Worm (Caenorhabditis elegans): Measurements from ENCODE around the gene sup-35.

ce11 chrIII:11091651-11092278, 27.3 kb downstream of the sup-35 start:
- no peak for TF ChIP-seq fos-1 (tag; optimal IDR thresholded peaks at IDR 0.05)
- no peak for TF ChIP-seq lin-39 (tag; optimal IDR thresholded peaks at IDR 0.05)
- TF ChIP-seq snpc-4 (tag; optimal IDR thresholded peaks at IDR 0.05) = no peak
- no peak for TF ChIP-seq peb-1 (tag; optimal IDR thresholded peaks at IDR 0.05)
- no peak for TF ChIP-seq ztf-4 (tag; optimal IDR thresholded peaks at IDR 0.05)
- no peak for TF ChIP-seq unc-39 (tag; optimal IDR thresholded peaks at IDR 0.05)
- no peak for TF ChIP-seq ztf-11 (tag; optimal IDR thresholded peaks at IDR 0.05)
